Fruit fly (Drosophila melanogaster): ENCODE data around the gene CG10553.

The CG10553 gene

DNA sequence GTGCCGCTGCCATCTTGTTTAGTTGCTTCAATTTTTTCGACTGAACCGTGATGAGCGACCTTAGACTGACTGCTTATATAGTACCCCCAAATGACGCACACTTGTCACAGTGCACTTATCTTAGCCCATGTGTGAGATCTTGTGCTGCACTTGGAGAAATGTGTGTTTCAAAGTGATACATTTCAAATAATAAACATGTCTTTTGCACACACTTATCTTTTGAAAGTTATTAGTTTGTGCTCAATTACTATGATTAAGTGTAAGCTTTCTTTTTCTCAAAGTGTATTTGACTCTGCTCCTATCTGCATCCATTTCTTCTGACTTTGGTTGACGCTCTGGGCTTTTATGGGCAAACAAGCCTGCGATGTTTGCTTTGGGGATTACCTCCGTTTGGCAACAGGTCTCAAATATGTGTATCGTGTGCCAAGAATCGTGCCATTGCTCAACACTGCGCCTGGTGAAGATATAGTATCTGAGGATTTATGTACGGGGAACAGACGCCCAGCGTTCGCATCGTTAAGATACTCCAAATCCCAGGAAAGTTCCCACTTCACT lies 38.0 kb downstream of the CG10553 start, which contains the start of gene CG10514:
CG10514 (minus strand) TSS at position 51 of the 555 bp plus-strand sequence.
- no peak for TF ChIP-seq CG17801 (GFP tag; optimal IDR thresholded peaks at IDR 0.05; ENCODE audit: partially characterized antibody)

DNA sequence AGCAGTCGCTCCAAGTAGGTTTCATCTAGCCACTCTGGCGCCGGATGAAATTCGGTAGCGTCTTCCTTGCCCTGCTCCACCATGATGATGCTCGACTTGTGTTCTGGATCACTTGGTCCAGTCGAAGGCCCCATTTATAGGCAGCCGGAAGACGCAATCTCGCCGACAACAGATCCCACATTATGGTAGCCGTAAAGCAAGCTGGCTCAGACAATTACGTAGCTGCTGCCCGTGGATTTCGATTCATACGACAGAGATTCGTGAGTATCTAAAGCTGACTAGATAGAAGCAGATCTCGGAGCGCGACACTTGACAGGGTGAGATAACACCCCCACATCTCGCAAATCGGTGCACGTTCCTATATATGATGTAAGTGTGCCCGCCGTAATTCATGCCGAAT lies 40.8 kb downstream of the CG10553 start, which contains the start of gene CG10513:
CG10513 (minus strand) TSS at position 101 of the 400 bp plus-strand sequence.
- TF ChIP-seq CG17801 (GFP tag; optimal IDR thresholded peaks at IDR 0.05; ENCODE audit: partially characterized antibody), result no peak

DNA sequence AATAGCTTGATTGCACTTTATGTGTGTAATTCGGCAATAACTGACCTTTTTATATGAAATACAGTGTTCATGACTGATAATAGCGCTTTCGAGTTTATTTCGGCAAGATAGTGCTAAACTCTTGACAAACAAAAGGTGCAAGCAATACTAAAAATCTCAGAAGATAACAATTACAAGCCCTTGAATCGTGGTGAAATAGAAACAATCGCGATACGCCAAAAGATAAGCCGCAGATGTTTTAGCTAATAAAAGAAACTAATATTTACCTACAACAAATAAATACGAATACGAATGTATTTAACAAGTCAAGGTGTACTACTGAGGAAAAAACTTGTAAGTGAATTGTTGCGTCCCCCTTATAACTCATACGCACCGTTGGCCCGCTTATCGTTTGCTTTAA lies 42.6 kb downstream of the CG10553 start:
- peak; percentile 77 for TF ChIP-seq CG17801 (GFP tag; optimal IDR thresholded peaks at IDR 0.05; ENCODE audit: partially characterized antibody)

dm6 chr3R:25273537-25273936 lies 44.4 kb downstream of the CG10553 start, which contains the start of gene CG11878:
Gene CG11878 (plus strand): TSS chr3R:25273837.
- no peak for TF ChIP-seq CG17801 (GFP tag; optimal IDR thresholded peaks at IDR 0.05; ENCODE audit: partially characterized antibody)

DNA sequence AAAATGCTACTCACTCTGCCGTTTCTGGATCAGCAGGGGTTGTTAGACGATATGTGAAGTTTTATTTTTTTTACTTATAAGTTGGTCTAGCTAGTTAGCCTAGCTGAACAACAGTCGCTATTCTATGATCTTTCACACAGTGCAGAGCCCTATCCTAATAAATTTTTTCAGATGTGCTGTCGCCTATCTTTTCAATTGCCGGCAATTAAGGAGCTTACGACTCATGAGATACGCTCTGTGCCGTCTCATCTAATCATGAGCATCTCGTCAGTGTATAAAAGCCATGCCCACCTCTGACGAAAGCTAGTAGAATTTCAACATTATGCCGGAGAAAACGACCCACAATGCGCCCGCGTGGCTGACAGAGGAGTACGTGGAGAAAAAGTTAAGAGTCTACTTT lies 48.0 kb downstream of the CG10553 start, which contains the start of the genes CG11889 and CG11891:
CG11889 (plus strand) TSS at position 301 of the 400 bp plus-strand sequence.
CG11891 (plus strand) TSS at position 301 of the 400 bp plus-strand sequence.
- no peak for TF ChIP-seq CG17801 (GFP tag; optimal IDR thresholded peaks at IDR 0.05; ENCODE audit: partially characterized antibody)

DNA sequence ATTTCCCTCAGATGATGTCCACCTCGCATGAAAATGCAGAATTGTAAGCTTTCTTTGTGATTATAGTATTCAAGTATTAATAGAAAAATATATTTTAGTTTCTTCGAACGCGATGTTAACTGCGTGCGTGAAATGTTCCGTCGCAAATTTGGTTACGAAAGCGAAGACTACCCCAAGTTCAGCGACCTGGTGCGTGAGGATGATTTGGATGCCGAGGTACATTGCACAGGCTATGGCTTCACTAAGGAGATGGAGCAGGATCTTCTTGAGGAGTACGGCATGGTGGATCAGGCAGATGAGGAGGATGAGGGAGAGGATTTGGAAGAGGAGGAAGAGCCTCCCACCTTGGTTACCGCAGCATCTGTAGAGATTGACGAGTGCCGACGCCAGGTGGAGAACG lies 51.2 kb downstream of the CG10553 start:
- TF ChIP-seq CG17801 (GFP tag; optimal IDR thresholded peaks at IDR 0.05; ENCODE audit: partially characterized antibody), result no peak
